Fruit fly (Drosophila melanogaster): ENCODE results near the gene bou.

- TF ChIP-seq Max (GFP tag; optimal IDR thresholded peaks at IDR 0.05) (no peak), CG4424 (GFP tag; optimal IDR thresholded peaks at IDR 0.05) (no peak), HLH4C (GFP tag; IDR thresholded peaks at IDR 0.05; ENCODE audit: partially characterized antibody) (no peak), Hr78 (GFP tag; optimal IDR thresholded peaks at IDR 0.05) (no peak), Sry-β (GFP tag; optimal IDR thresholded peaks at IDR 0.05) (no peak)
Measured at dm6 chrX:6981470-6981952, 4.8 kb upstream of the bou start.
